Fruit fly (Drosophila melanogaster) whole organism, wandering third instar larva: ENCODE data around the gene mRNA-cap.
A peak's percentile ranks its signal among the peaks of the same experiment; 100 is the strongest.

Experiments
- Abd-B ChIP-seq: fragments of >200 bp; optimal IDR thresholded peaks from 2 replicates; lab custom pipeline; 2017; ENCODE audit warnings: missing biosample characterization, missing genetic modification characterization
- CG32264 ChIP-seq: fragments of 200-800 bp; sonication (Bioruptor generic); optimal IDR thresholded peaks from 2 replicates; lab custom pipeline; 2016; ENCODE audit warnings: missing biosample characterization, missing genetic modification characterization
- CG9705 ChIP-seq: fragments of 200-800 bp; sonication (Bioruptor generic); optimal IDR thresholded peaks from 2 replicates; lab custom pipeline; 2018; ENCODE audit warnings: missing biosample characterization, mild to moderate bottlenecking, missing genetic modification characterization
- CrebA ChIP-seq: fragments of 200-800 bp; sonication (Bioruptor generic); optimal IDR thresholded peaks from 2 replicates; lab custom pipeline; 2016; ENCODE audit warnings: missing biosample characterization, mild to moderate bottlenecking, missing genetic modification characterization, borderline replicate concordance
- Dfd ChIP-seq: fragments of >200 bp; optimal IDR thresholded peaks from 2 replicates; lab custom pipeline; 2017; ENCODE audit warnings: missing biosample characterization, missing genetic modification characterization
- Dif ChIP-seq: fragments of 200-275, 200-300 bp; sonication (Bioruptor generic); optimal IDR thresholded peaks from 2 replicates; lab custom pipeline; 2018; ENCODE audit warnings: missing biosample characterization, missing genetic modification characterization; ENCODE audit not compliant: partially characterized antibody
- GATAd ChIP-seq: sonication (Bioruptor generic); optimal IDR thresholded peaks from 2 replicates; lab custom pipeline; 2016; ENCODE audit warnings: missing biosample characterization, missing genetic modification characterization
- HLH106 ChIP-seq: fragments of 200-800 bp; optimal IDR thresholded peaks from 3 replicates; lab custom pipeline; 2019; ENCODE audit warnings: missing biosample characterization, mild to moderate bottlenecking, missing genetic modification characterization, moderate library complexity
- Hnf4 ChIP-seq: fragments of 200-800 bp; sonication (Bioruptor generic); optimal IDR thresholded peaks from 2 replicates; lab custom pipeline; 2016; ENCODE audit warnings: missing biosample characterization, mild to moderate bottlenecking, missing genetic modification characterization
- Hr78 ChIP-seq: fragments of >200 bp; optimal IDR thresholded peaks from 2 replicates; lab custom pipeline; 2017; ENCODE audit warnings: missing biosample characterization, missing genetic modification characterization
- Hr83 ChIP-seq: fragments of 200-300 bp; sonication (Bioruptor generic); optimal IDR thresholded peaks from 2 replicates; lab custom pipeline; 2016; ENCODE audit warnings: missing biosample characterization, mild to moderate bottlenecking, missing genetic modification characterization, moderate library complexity; ENCODE audit not compliant: poor library complexity, severe bottlenecking
- Jra ChIP-seq: sonication (Bioruptor generic); optimal IDR thresholded peaks from 2 replicates; lab custom pipeline; 2016; ENCODE audit warnings: missing biosample characterization, missing genetic modification characterization
- Mio ChIP-seq: sonication (Bioruptor generic); optimal IDR thresholded peaks from 2 replicates; lab custom pipeline; 2016; ENCODE audit warnings: missing biosample characterization, missing genetic modification characterization
- Myc ChIP-seq: fragments of >200 bp; optimal IDR thresholded peaks from 2 replicates; lab custom pipeline; 2017
- N ChIP-seq: fragments of >200 bp; optimal IDR thresholded peaks from 2 replicates; lab custom pipeline; 2018; ENCODE audit warnings: missing biosample characterization, missing external identifiers, missing genetic modification characterization
- OdsH ChIP-seq: fragments of 200-800 bp; sonication (Bioruptor generic); optimal IDR thresholded peaks from 2 replicates; lab custom pipeline; 2016; ENCODE audit warnings: missing biosample characterization, mild to moderate bottlenecking, missing genetic modification characterization
- Rel ChIP-seq, 2 experiments: fragments of 200-800 bp; sonication (Bioruptor generic) in 1 of 2; optimal IDR thresholded peaks; 2 replicates in 1 of 2; 3 replicates in 1 of 2; lab custom pipeline; 2016 to 2019; ENCODE audit warnings: mild to moderate bottlenecking in 2 of 2, missing biosample characterization in 2 of 2, missing genetic modification characterization in 2 of 2, moderate library complexity in 1 of 2
- Sp1 ChIP-seq: fragments of 200-800 bp; sonication (Bioruptor generic); optimal IDR thresholded peaks from 3 replicates; lab custom pipeline; 2019; ENCODE audit warnings: missing biosample characterization, mild to moderate bottlenecking, missing genetic modification characterization, moderate library complexity
- Vsx2 ChIP-seq: fragments of 200-300, 225-300 bp; sonication (Bioruptor generic); optimal IDR thresholded peaks from 2 replicates; lab custom pipeline; 2018; ENCODE audit warnings: missing biosample characterization, missing genetic modification characterization; ENCODE audit not compliant: partially characterized antibody
- br ChIP-seq: fragments of 200-800 bp; sonication (Bioruptor generic); optimal IDR thresholded peaks from 2 replicates; lab custom pipeline; 2016; ENCODE audit warnings: missing biosample characterization, missing genetic modification characterization
- brk ChIP-seq: fragments of 200-800 bp; sonication (Bioruptor generic); optimal IDR thresholded peaks from 2 replicates; lab custom pipeline; 2016; ENCODE audit warnings: missing biosample characterization, mild to moderate bottlenecking, missing genetic modification characterization
- dl ChIP-seq, 2 experiments: fragments of 175-275, 200-275 bp in 1 of 2; fragments of 200-275 bp in 1 of 2; sonication (Bioruptor generic); optimal IDR thresholded peaks; lab custom pipeline; 2018; ENCODE audit warnings: mild to moderate bottlenecking in 2 of 2, missing biosample characterization in 2 of 2, missing genetic modification characterization in 2 of 2, moderate library complexity in 2 of 2; ENCODE audit not compliant: partially characterized antibody in 2 of 2, insufficient read depth in 1 of 2
- dmrt93B ChIP-seq: fragments of 200-800 bp; sonication (Bioruptor generic); optimal IDR thresholded peaks from 2 replicates; lab custom pipeline; 2018; ENCODE audit warnings: missing biosample characterization, mild to moderate bottlenecking, missing genetic modification characterization
- dsf ChIP-seq: sonication (Bioruptor generic); optimal IDR thresholded peaks from 2 replicates; lab custom pipeline; 2016; ENCODE audit warnings: missing biosample characterization, missing genetic modification characterization, borderline replicate concordance
- ey ChIP-seq: fragments of 200-800 bp; sonication (Bioruptor generic); optimal IDR thresholded peaks from 2 replicates; lab custom pipeline; 2016; ENCODE audit warnings: missing biosample characterization, missing genetic modification characterization
- foxo ChIP-seq, 2 experiments: fragments of 200-800 bp; sonication (Bioruptor generic); optimal IDR thresholded peaks; 2 replicates in 1 of 2; 3 replicates in 1 of 2; lab custom pipeline; 2016 to 2017; ENCODE audit warnings: missing biosample characterization in 2 of 2, missing genetic modification characterization in 2 of 2
- fru ChIP-seq: fragments of 200-800 bp; sonication (Bioruptor generic); optimal IDR thresholded peaks from 3 replicates; lab custom pipeline; 2016; ENCODE audit warnings: missing biosample characterization, mild to moderate bottlenecking, missing genetic modification characterization
- h ChIP-seq: fragments of 200-800 bp; sonication (Bioruptor generic); optimal IDR thresholded peaks from 3 replicates; lab custom pipeline; 2016; ENCODE audit warnings: missing biosample characterization, mild to moderate bottlenecking, missing genetic modification characterization
- jim ChIP-seq: fragments of 175-275, 200-325 bp; sonication (Bioruptor generic); optimal IDR thresholded peaks from 2 replicates; lab custom pipeline; 2016; ENCODE audit warnings: missing biosample characterization, mild to moderate bottlenecking, missing genetic modification characterization
- lola ChIP-seq: fragments of >200 bp; optimal IDR thresholded peaks from 2 replicates; lab custom pipeline; 2017; ENCODE audit warnings: missing biosample characterization, missing genetic modification characterization
- pan ChIP-seq: fragments of >200 bp; optimal IDR thresholded peaks from 2 replicates; lab custom pipeline; 2017
- psq ChIP-seq: fragments of 200-800 bp; sonication (Bioruptor generic); optimal IDR thresholded peaks from 3 replicates; lab custom pipeline; 2017; ENCODE audit warnings: missing biosample characterization, mild to moderate bottlenecking, missing genetic modification characterization, moderate library complexity
- rgr ChIP-seq: fragments of 200-800 bp; sonication (Bioruptor generic); optimal IDR thresholded peaks from 3 replicates; lab custom pipeline; 2016; ENCODE audit warnings: missing biosample characterization, mild to moderate bottlenecking, missing genetic modification characterization
- sage ChIP-seq: fragments of 200-800 bp; sonication (Bioruptor generic); optimal IDR thresholded peaks from 2 replicates; lab custom pipeline; 2016; ENCODE audit warnings: missing biosample characterization, mild to moderate bottlenecking, missing genetic modification characterization
- sv ChIP-seq: fragments of 200-800 bp; sonication (Bioruptor generic); optimal IDR thresholded peaks from 3 replicates; lab custom pipeline; 2016; ENCODE audit warnings: missing biosample characterization, missing genetic modification characterization
- tai ChIP-seq: sonication (Bioruptor generic); optimal IDR thresholded peaks from 2 replicates; lab custom pipeline; 2016; ENCODE audit warnings: missing biosample characterization, missing genetic modification characterization
- usp ChIP-seq: fragments of >200 bp; optimal IDR thresholded peaks from 2 replicates; lab custom pipeline; 2017; ENCODE audit warnings: missing biosample characterization, missing genetic modification characterization
- woc ChIP-seq: sonication (Bioruptor generic); optimal IDR thresholded peaks from 2 replicates; lab custom pipeline; 2016; ENCODE audit warnings: missing biosample characterization, mild to moderate bottlenecking, missing genetic modification characterization

The mRNA-cap gene

DNA sequence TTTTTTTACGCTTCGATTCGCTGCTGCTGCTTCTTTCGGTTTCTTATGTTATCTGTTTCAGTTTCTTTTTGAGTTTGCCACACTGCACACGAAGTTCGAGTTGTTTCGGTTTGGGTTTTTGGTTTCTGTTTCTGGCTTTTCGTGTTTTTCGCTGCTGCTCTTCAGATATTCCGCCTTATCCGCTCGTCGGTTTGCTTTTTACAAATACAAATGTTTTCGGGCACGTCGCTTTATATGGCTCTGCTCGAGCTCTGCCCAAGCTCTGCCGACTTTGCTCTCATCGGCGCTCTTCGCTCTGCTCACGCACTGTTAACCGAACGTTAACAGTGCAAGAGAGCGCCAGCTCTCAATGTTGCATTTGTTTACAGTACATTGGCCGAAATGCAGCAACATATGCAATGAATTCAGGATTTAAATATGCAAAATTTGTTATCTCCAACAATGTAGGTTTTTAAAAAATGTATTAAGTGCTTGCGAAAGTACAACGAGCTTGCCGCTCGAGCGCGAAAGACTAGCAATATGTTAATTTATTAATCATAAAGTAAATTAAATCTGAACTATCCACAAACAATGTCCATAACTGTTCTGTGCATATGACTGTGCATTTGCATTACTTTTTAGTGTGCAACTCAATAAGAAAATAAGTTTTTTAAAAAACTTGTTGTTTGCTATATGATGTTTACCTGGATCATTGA lies 31.2 kb downstream of the mRNA-cap start (continued):
- TF ChIP-seq woc (GFP tag; lab: Kevin White, UChicago) = peak; percentile 23
- TF ChIP-seq GATAd (GFP tag; lab: Kevin White, UChicago) = no peak
- TF ChIP-seq Rel (GFP tag; optimal IDR thresholded peaks at IDR 0.05; lab: Kevin White, UChicago) = no peak
- peak; percentile 53 for TF ChIP-seq Rel (tag; optimal IDR thresholded peaks at IDR 0.05; lab: Kevin White, UChicago)
- no peak for TF ChIP-seq Dfd
- TF ChIP-seq dl (GFP tag; optimal IDR thresholded peaks at IDR 0.05; lab: Kevin White, UChicago; ENCODE audit: insufficient read depth in 1 of 2, partially characterized antibody in 2 of 2) = peak in 1 of 2 experiments; percentile 44
- TF ChIP-seq N (GFP tag; lab: Kevin White, UChicago) = no peak
- TF ChIP-seq brk (GFP tag; lab: Kevin White, UChicago) = no peak
- no peak for TF ChIP-seq Jra (GFP tag; lab: Kevin White, UChicago)
- no peak for TF ChIP-seq Hr78
- no peak for TF ChIP-seq Hnf4 (GFP tag; lab: Kevin White, UChicago)

DNA sequence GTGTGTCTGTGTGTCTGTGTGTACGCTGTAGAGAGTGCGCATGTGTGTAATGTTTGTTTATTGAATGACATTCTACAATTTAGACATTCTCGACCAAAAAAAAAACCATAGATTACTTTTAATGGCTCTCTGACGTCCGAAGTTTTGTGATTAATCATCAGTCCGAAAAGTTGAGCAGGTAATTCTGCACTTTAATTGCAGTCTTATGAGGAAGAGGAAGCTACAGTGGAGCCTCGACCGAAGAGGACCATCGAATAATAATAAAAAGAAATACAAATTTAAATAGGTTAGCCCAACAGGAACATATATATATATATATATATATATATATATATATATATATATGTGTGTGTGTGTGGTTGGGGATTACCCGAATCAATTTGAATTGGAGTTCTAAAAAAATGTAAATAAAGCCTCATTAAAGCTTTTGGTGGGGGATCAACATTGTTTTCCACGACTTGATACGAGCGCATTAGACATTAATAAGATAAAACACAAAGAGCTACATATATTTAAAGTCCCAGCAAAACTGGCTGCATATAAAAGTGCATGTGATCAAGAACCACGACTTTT lies 33.3 kb downstream of the mRNA-cap start:
- TF ChIP-seq dmrt93B (GFP tag; lab: Kevin White, UChicago) (no peak), pan (lab: Kevin White, UChicago) (no peak), rgr (no peak), dl (GFP tag; optimal IDR thresholded peaks at IDR 0.05; lab: Kevin White, UChicago; ENCODE audit: insufficient read depth in 1 of 2, partially characterized antibody in 2 of 2) (no peak), Abd-B (GFP tag; lab: Kevin White, UChicago) (no peak), h (GFP tag; lab: Kevin White, UChicago) (peak; percentile 19), Dif (GFP tag; lab: Kevin White, UChicago) (no peak), Rel (GFP tag; optimal IDR thresholded peaks at IDR 0.05; lab: Kevin White, UChicago) (no peak), Rel (tag; optimal IDR thresholded peaks at IDR 0.05; lab: Kevin White, UChicago) (peak; percentile 62), CG32264 (no peak), jim (GFP tag; lab: Kevin White, UChicago) (no peak), usp (GFP tag; lab: Kevin White, UChicago) (no peak), HLH106 (no peak), br (GFP tag; lab: Kevin White, UChicago) (no peak), ey (GFP tag; lab: Kevin White, UChicago) (peak; percentile 20), lola (no peak), CrebA (GFP tag; lab: Kevin White, UChicago) (no peak), tai (no peak), sv (no peak), Jra (GFP tag; lab: Kevin White, UChicago) (no peak), Hnf4 (GFP tag; lab: Kevin White, UChicago) (no peak), psq (GFP tag; lab: Kevin White, UChicago) (no peak), sage (GFP tag; lab: Kevin White, UChicago) (no peak), fru (GFP tag; lab: Kevin White, UChicago) (peak; percentile 2), N (GFP tag; lab: Kevin White, UChicago) (no peak), brk (GFP tag; lab: Kevin White, UChicago) (no peak), OdsH (no peak), dsf (GFP tag; lab: Kevin White, UChicago) (no peak), CG9705 (no peak), foxo (GFP tag; optimal IDR thresholded peaks at IDR 0.05; lab: Kevin White, UChicago) (peak in 1 of 2 experiments; percentile 28), Mio (GFP tag; lab: Kevin White, UChicago) (no peak), GATAd (GFP tag; lab: Kevin White, UChicago) (no peak), woc (GFP tag; lab: Kevin White, UChicago) (no peak), Sp1 (GFP tag; lab: Kevin White, UChicago) (peak; percentile 2), Vsx2 (GFP tag; lab: Kevin White, UChicago) (no peak), Dfd (no peak), Myc (lab: Kevin White, UChicago) (no peak), Hr83 (GFP tag; lab: Kevin White, UChicago) (no peak)
- TF ChIP-seq, all 38 proteins: peak for 6
